Fruit fly (Drosophila melanogaster): ENCODE data around the gene CG11357.

dm6 chr3L:4542530-4542929 lies 679 bp downstream of the CG11357 start:
- TF ChIP-seq tx (GFP tag; optimal IDR thresholded peaks at IDR 0.05) = no peak
- TF ChIP-seq lmd (GFP tag; IDR thresholded peaks at IDR 0.05) = no peak
- TF ChIP-seq dati (GFP tag; IDR thresholded peaks at IDR 0.05) = no peak

All from whole organism, embryonic.